Worm (Caenorhabditis elegans) whole organism, dauer: ENCODE results near the gene mtr-4.
"Not testable (repeated sequence)": the region's sequence is repeated elsewhere in the genome, so short reads cannot be mapped to it uniquely, and the experiment has no call there.

Experiments
- unc-62 ChIP-seq: sonication (generic microtip); optimal IDR thresholded peaks from 2 replicates; lab custom pipeline; 2017; ENCODE audit warnings: missing biosample characterization, missing genetic modification reagents, missing genetic modification characterization

Gene mtr-4

ce11 chrIV:9811487-9811886 is 14.0 kb upstream of the mtr-4 start:
- no peak for TF ChIP-seq unc-62 (GFP tag; lab: Kevin White, UChicago)

DNA sequence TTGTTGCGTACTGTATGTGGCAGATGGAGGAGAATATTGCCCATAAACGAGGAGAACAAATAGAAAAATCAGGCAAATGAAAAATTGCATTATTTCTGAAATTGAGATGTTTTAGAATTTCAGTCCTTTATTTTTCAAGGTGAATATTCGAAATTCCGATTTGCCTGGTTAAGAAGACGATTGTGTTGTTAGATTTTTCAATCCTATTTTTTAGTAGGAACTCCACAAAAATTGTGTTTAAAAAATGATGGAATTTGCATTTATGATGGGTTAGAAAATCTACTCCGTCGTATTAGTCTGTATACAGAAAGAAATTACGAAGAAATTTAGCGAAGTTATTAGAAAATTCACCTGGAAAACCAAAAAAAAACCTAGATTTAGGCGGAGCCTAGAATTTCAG is 10.1 kb upstream of the mtr-4 start, which contains the start of gene egl-20:
TSS of gene egl-20 (minus strand) at position 101 of the 400 bp plus-strand sequence.
- no peak for TF ChIP-seq unc-62 (GFP tag; lab: Kevin White, UChicago)

DNA sequence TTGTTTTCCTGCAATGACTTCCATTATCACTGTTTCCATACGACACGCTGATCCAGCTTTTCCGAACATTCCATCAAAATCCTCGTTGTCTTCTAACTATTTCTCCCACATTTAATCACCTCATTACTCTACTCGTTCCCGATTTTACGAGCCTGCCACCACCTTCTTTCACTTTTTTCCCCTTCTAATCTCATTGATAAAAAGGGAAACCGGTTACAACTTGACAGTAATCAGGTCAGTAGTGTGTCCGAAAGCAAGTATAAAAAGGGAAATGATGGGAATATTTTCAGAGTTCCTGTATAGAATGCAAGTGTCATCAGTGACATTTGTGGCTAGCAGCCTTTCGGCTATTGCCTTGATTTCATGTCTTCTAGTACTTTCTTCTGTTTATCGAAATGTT is 3.9 kb upstream of the mtr-4 start, which contains the start of gene col-123:
TSS of gene col-123 (plus strand) at position 301 of the 400 bp plus-strand sequence.
- TF ChIP-seq unc-62 (GFP tag; lab: Kevin White, UChicago), result no peak

ce11 chrIV:9822585-9822984 is 2.9 kb upstream of the mtr-4 start:
- TF ChIP-seq unc-62 (GFP tag; lab: Kevin White, UChicago), result no peak

DNA sequence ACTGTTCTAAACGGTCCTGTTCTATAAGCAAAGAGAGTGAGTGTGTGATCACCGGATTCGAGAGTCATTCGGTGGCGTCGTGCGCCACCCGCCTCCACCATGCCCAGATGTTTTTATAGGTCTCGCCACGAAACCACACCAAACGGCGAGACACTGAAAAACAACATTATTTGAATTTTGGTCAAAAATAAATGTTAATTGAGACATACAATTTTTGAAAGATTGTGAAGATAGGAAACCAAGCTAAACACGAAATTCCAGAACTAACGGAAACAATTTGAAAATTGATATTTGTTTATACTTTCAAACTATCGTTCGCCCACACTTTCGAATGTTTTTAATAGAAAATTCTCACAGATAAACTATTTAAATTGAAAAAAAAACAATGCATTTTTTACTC is 1.0 kb upstream of the mtr-4 start, which contains the start of gene catp-6:
TSS of gene catp-6 (minus strand) at position 101 of the 400 bp plus-strand sequence.
- no peak for TF ChIP-seq unc-62 (GFP tag; lab: Kevin White, UChicago)

DNA sequence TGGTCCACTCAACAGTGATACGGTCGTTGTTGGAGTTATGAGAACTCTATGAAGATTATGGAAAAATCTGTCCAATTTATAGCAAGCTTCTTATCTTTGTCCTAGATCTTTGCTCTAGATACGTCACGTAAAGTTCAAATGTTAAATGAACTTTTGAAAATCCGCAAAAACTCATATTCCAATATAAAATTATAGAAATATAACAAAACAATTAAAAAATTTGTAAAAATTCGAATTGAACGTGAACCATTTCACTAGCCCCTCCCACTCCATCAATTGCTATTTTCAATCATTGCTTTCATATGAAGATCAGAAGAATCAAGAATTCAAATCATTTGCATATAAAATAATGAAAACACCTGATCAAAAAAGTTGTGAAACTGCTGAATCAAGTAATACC is 7.1 kb downstream of the mtr-4 start, which contains the start of gene kin-21:
TSS of gene kin-21 (plus strand) at position 301 of the 400 bp plus-strand sequence.
- no peak for TF ChIP-seq unc-62 (GFP tag; lab: Kevin White, UChicago)

DNA sequence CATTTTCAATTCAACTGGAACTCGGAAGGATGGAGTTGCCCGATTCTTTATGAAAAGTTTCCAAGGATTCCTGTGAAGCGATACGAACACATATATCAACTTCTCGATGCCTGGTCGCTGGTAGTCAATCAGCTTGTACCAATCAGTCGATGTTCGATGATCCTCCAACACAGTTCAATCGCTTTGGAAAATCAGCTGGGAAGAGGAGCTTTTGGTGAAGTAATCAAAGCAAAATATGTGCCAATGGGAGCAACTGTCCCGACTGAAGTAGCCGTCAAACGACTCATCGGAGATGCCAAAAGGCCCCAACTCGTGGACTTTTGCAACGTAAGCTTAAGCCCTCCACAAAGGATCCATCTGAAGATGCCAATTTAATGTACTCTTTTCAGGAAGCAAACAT is 7.8 kb downstream of the mtr-4 start:
- no peak for TF ChIP-seq unc-62 (GFP tag; lab: Kevin White, UChicago)

- TF ChIP-seq unc-62 (GFP tag; lab: Kevin White, UChicago), result no peak
Observed at ce11 chrIV:9836317-9836716, 10.8 kb downstream of the mtr-4 start, which contains the start of gene msp-81. msp-81 (minus strand) TSS chrIV:9836417.

DNA sequence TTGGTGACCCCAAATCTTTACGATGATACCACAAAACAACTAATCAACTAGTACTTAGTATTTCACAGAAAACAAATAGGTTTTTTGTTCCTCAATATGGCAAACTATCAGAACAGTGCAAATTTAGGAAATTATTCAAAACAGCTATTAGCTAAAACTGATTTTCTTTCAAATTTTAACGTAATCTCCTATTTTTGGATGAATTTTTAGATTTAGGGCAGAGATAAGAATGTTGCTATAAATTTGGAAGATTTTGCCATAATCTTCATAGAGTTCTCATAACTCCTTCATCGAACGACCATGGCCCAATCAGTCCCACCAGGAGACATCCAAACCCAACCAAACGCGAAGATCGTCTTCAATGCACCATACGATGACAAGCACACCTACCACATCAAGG is 11.9 kb downstream of the mtr-4 start, which contains the start of gene msp-10:
TSS of gene msp-10 (plus strand) at position 301 of the 400 bp plus-strand sequence.
- TF ChIP-seq unc-62 (GFP tag; lab: Kevin White, UChicago), result not testable (repeated sequence)

ce11 chrIV:9840984-9841590 is 15.6 kb downstream of the mtr-4 start, which contains the start of the genes kin-24 and msp-56:
kin-24 (minus strand) TSS chrIV:9841084.
msp-56 (plus strand) TSS chrIV:9841540.
- TF ChIP-seq unc-62 (GFP tag; lab: Kevin White, UChicago), result no peak

ce11 chrIV:9842071-9842470 is 16.6 kb downstream of the mtr-4 start, which contains the start of gene K07F5.17:
K07F5.17 (plus strand) TSS chrIV:9842371.
- no peak for TF ChIP-seq unc-62 (GFP tag; lab: Kevin White, UChicago)

DNA sequence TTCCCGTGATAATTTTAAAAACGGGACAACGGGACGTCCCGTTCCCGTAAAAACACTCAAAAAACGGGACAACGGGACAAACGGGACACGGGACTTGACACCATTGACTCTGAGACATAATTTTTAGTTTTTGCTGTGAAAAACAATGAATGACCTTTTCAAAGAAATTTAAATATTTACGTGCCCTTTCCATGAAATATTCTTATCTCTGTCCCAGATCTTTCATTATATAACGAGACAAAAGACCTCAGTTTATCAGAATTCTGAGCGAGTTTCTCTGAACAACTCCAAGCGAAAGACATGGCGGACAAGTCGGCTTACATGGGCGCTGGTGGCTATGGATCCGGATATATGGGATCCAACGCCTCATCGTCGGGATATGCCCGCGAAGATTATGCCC is 18.3 kb downstream of the mtr-4 start, which contains the start of gene nspd-2:
TSS of gene nspd-2 (plus strand) at position 301 of the 400 bp plus-strand sequence.
- TF ChIP-seq unc-62 (GFP tag; lab: Kevin White, UChicago), result no peak

DNA sequence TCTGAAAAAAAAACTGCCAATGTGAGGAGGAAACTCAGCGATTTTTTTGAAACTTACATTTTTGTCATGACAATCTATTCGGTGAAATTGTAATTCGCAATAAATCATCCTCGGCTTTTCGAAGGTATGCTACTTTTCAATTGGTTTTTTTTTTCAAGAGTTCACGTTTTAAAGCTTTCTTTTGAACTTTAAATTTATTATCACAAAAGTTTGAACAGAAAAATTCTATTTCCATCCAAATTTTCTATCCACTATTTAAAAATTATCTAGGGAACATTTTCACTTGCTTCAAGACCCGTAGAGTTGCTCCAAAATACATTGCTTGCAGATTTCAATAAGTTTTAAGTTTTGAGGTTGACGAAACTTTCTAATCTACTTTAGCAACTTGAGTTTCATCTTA is 21.1 kb downstream of the mtr-4 start, which contains the start of gene K07F5.6:
TSS of gene K07F5.6 (minus strand) at position 101 of the 400 bp plus-strand sequence.
- TF ChIP-seq unc-62 (GFP tag; lab: Kevin White, UChicago), result no peak

DNA sequence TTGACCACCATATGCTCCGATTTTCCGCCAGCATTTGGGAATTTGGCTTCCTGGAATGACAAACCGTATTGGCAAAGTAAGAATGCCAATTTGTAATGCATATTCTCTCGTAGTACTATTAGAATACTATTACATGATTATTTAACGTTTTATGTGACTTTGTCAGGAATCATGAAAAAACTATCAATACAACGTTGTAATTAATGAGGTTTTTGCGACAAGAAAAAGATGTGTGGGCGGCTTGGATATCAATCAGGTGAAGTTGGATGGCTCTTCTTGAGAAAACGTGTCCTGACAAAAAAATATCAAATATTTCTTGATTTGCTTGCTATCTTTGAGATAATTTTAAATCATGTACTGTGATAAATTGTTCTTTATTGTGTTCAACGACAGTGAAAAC is 22.6 kb downstream of the mtr-4 start, which contains the start of gene K07F5.7:
TSS of gene K07F5.7 (minus strand) at position 101 of the 400 bp plus-strand sequence.
- TF ChIP-seq unc-62 (GFP tag; lab: Kevin White, UChicago), result no peak

DNA sequence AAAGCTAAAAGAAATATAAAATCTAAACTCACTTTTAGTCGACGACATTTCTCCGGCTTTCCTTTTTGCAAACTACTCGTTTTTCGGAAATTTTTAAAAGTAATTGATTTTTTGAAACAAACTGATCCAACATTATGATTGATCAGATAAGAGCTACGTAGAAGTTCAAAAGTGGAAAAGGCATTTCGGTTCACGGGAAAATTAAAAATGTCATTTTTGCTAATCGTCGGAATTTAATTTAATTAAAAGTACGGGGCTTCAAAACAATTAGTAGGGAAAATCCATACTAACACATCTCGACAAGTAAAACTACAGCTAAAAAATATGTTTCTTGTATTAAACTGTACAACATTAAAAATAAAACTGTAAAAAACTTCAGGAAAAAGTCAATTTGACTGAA is 24.1 kb downstream of the mtr-4 start, which contains the start of gene K07F5.8:
TSS of gene K07F5.8 (minus strand) at position 101 of the 400 bp plus-strand sequence.
- TF ChIP-seq unc-62 (GFP tag; lab: Kevin White, UChicago), result no peak

- no peak for TF ChIP-seq unc-62 (GFP tag; lab: Kevin White, UChicago)
Observed at ce11 chrIV:9850931-9851330, 25.4 kb downstream of the mtr-4 start, which contains the start of gene ssp-10. ssp-10 (minus strand) TSS chrIV:9851031.
